Worm (Caenorhabditis elegans) whole organism, L4 larva: ENCODE data around the gene nspe-7.
A peak's percentile ranks its signal among the peaks of the same experiment; 100 is the strongest.

Experiments
- F10B5.3 ChIP-seq: sonication (generic microtip); optimal IDR thresholded peaks from 2 replicates; lab custom pipeline; 2016; ENCODE audit warnings: mild to moderate bottlenecking, missing genetic modification characterization, missing compliant biosample characterization
- Y105C5A.15 ChIP-seq: fragments of 200-800 bp; sonication (Bioruptor generic); IDR thresholded peaks from 2 replicates; pipeline ENCODE4 v1.3.6; 2022; ENCODE audit warnings: missing genetic modification characterization, missing compliant biosample characterization
- Y48G9A.11 ChIP-seq: fragments of 200-800 bp; sonication (Bioruptor generic); IDR thresholded peaks from 2 replicates; pipeline ENCODE4 v1.3.6; 2022; ENCODE audit warnings: missing genetic modification reagents, missing genetic modification characterization, missing compliant biosample characterization
- Y75B8A.6 ChIP-seq: fragments of 200-800 bp; sonication (Bioruptor generic); IDR thresholded peaks from 2 replicates; pipeline ENCODE4 v1.3.6; 2022; ENCODE audit warnings: missing genetic modification reagents, missing genetic modification characterization, missing compliant biosample characterization
- aha-1 ChIP-seq: fragments of 150-350 bp; peaks from one replicate; lab custom pipeline; 2014; ENCODE audit warnings: missing biosample characterization, missing genetic modification characterization
- aly-2 ChIP-seq: sonication (generic microtip); optimal IDR thresholded peaks from 2 replicates; lab custom pipeline; 2018; ENCODE audit warnings: missing biosample characterization, missing genetic modification characterization
- ama-1 ChIP-seq: fragments of 150-350 bp; optimal IDR thresholded peaks from 2 replicates; lab custom pipeline; 2014; ENCODE audit warnings: inconsistent platforms, mixed read lengths
- arid-1 ChIP-seq: fragments of 200-800 bp; sonication (Bioruptor generic); conservative IDR thresholded peaks from 2 replicates; pipeline ENCODE4 v1.3.6; 2022; ENCODE audit warnings: missing genetic modification reagents, missing genetic modification characterization, missing compliant biosample characterization
- cey-2 ChIP-seq: sonication (generic microtip); optimal IDR thresholded peaks from 3 replicates; lab custom pipeline; 2017; ENCODE audit warnings: missing genetic modification characterization, mild to moderate bottlenecking, missing compliant biosample characterization, antibody characterized with exemption, borderline replicate concordance; ENCODE audit not compliant: insufficient read depth
- daf-12 ChIP-seq: fragments of 150-350 bp; optimal IDR thresholded peaks from 2 replicates; lab custom pipeline; 2014; ENCODE audit warnings: missing biosample characterization, missing genetic modification reagents, missing genetic modification characterization
- dmd-6 ChIP-seq: fragments of 200-800 bp; sonication (Bioruptor generic); IDR thresholded peaks from 2 replicates; pipeline ENCODE4 v1.3.6; 2022; ENCODE audit warnings: missing genetic modification reagents, missing genetic modification characterization, missing compliant biosample characterization
- dmd-8 ChIP-seq: fragments of 200-800 bp; sonication (Bioruptor generic); IDR thresholded peaks from 2 replicates; pipeline ENCODE4 v1.3.6; 2022; ENCODE audit warnings: missing genetic modification characterization, missing compliant biosample characterization
- dpl-1 ChIP-seq: fragments of 150-350 bp; optimal IDR thresholded peaks from 2 replicates; lab custom pipeline; 2014; ENCODE audit warnings: missing biosample characterization, missing genetic modification reagents, missing genetic modification characterization
- fkh-10 ChIP-seq: fragments of 150-350 bp; optimal IDR thresholded peaks from 2 replicates; lab custom pipeline; 2014; ENCODE audit warnings: missing biosample characterization, missing genetic modification reagents, missing genetic modification characterization
- hif-1 ChIP-seq, 2 experiments: sonication (generic microtip); optimal IDR thresholded peaks; 2 replicates each; lab custom pipeline; 2016 to 2017; ENCODE audit warnings: missing compliant biosample characterization in 2 of 2, missing genetic modification characterization in 2 of 2, missing genetic modification reagents in 2 of 2, missing genotype in 2 of 2, mild to moderate bottlenecking in 1 of 2
- hlh-11 ChIP-seq: fragments of 200-800 bp; sonication (Bioruptor generic); optimal IDR thresholded peaks from 2 replicates; lab custom pipeline; 2018; ENCODE audit warnings: mild to moderate bottlenecking, missing genetic modification characterization, missing compliant biosample characterization
- hlh-30 ChIP-seq: sonication (generic microtip); optimal IDR thresholded peaks from 2 replicates; lab custom pipeline; 2017; ENCODE audit warnings: antibody characterized with exemption, mild to moderate bottlenecking, missing genetic modification characterization, missing compliant biosample characterization; ENCODE audit not compliant: insufficient read depth
- hmg-1.1 ChIP-seq: fragments of 200-800 bp; sonication (Bioruptor generic); IDR thresholded peaks from 2 replicates; pipeline ENCODE4 v1.3.6; 2022; ENCODE audit warnings: missing genetic modification reagents, missing genetic modification characterization, missing compliant biosample characterization
- lin-38 ChIP-seq: fragments of 200-800 bp; sonication (Bioruptor generic); IDR thresholded peaks from 2 replicates; pipeline ENCODE4 v1.3.6; 2022; ENCODE audit warnings: missing genetic modification reagents, missing genetic modification characterization, missing compliant biosample characterization
- mdt-29 ChIP-seq: fragments of 200-800 bp; sonication (Bioruptor generic); IDR thresholded peaks from 2 replicates; pipeline ENCODE4 v1.3.6; 2022; ENCODE audit warnings: missing genetic modification reagents, missing genetic modification characterization, missing compliant biosample characterization
- nhr-237 ChIP-seq: sonication (generic microtip); optimal IDR thresholded peaks from 2 replicates; lab custom pipeline; 2017; ENCODE audit warnings: missing biosample characterization, missing genetic modification characterization
- nhr-28 ChIP-seq: fragments of 150-350 bp; optimal IDR thresholded peaks from 2 replicates; lab custom pipeline; 2014; ENCODE audit warnings: missing biosample characterization, missing genetic modification characterization
- nhr-6 ChIP-seq: fragments of 150-350 bp; optimal IDR thresholded peaks from 2 replicates; lab custom pipeline; 2014; ENCODE audit warnings: missing biosample characterization, missing genetic modification characterization
- nhr-76 ChIP-seq: fragments of 150-350 bp; optimal IDR thresholded peaks from 2 replicates; lab custom pipeline; 2014; ENCODE audit warnings: missing biosample characterization, missing genetic modification characterization
- nhr-77 ChIP-seq: fragments of 150-350 bp; optimal IDR thresholded peaks from 2 replicates; lab custom pipeline; 2014; ENCODE audit warnings: missing biosample characterization, missing genetic modification characterization
- pqm-1 ChIP-seq: sonication (generic microtip); optimal IDR thresholded peaks from 2 replicates; lab custom pipeline; 2017; ENCODE audit warnings: missing biosample characterization, missing genetic modification characterization
- set-16 ChIP-seq: fragments of 200-800 bp; sonication (Bioruptor generic); IDR thresholded peaks from 2 replicates; pipeline ENCODE4 v1.3.6; 2022; ENCODE audit warnings: missing genetic modification reagents, missing genetic modification characterization, missing compliant biosample characterization
- spr-1 ChIP-seq: sonication (generic microtip); optimal IDR thresholded peaks from 2 replicates; lab custom pipeline; 2016; ENCODE audit warnings: mild to moderate bottlenecking, missing genetic modification characterization, missing compliant biosample characterization
- unc-39 ChIP-seq: sonication (generic microtip); optimal IDR thresholded peaks from 2 replicates; lab custom pipeline; 2017; ENCODE audit warnings: missing biosample characterization, missing genetic modification characterization
- unc-62 ChIP-seq, 3 experiments: fragments of 150-350 bp in 1 of 3; sonication (generic microtip); optimal IDR thresholded peaks in 2 of 3; peaks in 1 of 3; 1 replicate in 1 of 3; 2 replicates in 2 of 3; lab custom pipeline; 2014 to 2017; ENCODE audit warnings: missing biosample characterization in 3 of 3, missing genetic modification characterization in 3 of 3, missing genetic modification reagents in 3 of 3, missing genotype in 1 of 3
- vab-7 ChIP-seq: fragments of 200-800 bp; sonication (Bioruptor generic); IDR thresholded peaks from 2 replicates; pipeline ENCODE4 v1.3.6; 2022; ENCODE audit warnings: missing genetic modification reagents, missing genetic modification characterization, missing compliant biosample characterization

nspe-7 gene

ce11 chrII:12626887-12627286, at the start of gene nspe-7:
Gene nspe-7, plus strand, starts transcription at chrII:12627187.
- no peak for TF ChIP-seq nhr-237
- TF ChIP-seq Y48G9A.11 (GFP tag; lab: Robert Waterston, UW) = no peak
- TF ChIP-seq fkh-10 (GFP tag; lab: Kevin White, UChicago) = no peak
- TF ChIP-seq dmd-8 = no peak
- no peak for TF ChIP-seq daf-12 (tag; lab: Kevin White, UChicago)
- TF ChIP-seq set-16 (GFP tag; lab: Robert Waterston, UW) = no peak
- TF ChIP-seq spr-1 = no peak
- no peak for TF ChIP-seq unc-39
- TF ChIP-seq Y75B8A.6 (GFP tag; lab: Robert Waterston, UW) = no peak
- TF ChIP-seq nhr-6 (tag; lab: Kevin White, UChicago) = no peak
- no peak for TF ChIP-seq nhr-76 (tag; lab: Kevin White, UChicago)

- TF ChIP-seq arid-1 (GFP tag; lab: Robert Waterston, UW) (no peak), nhr-28 (tag; lab: Kevin White, UChicago) (peak; percentile 55), nhr-77 (peak; percentile 61), pqm-1 (tag; lab: Kevin White, UChicago) (peak; percentile 40), dpl-1 (GFP tag; lab: Kevin White, UChicago) (no peak), dmd-6 (GFP tag; lab: Robert Waterston, UW) (peak; percentile 48; the same call in 1 of the 2 replicates), F10B5.3 (tag; lab: Kevin White, UChicago) (no peak), aha-1 (tag; lab: Kevin White, UChicago) (no peak), mdt-29 (GFP tag; lab: Robert Waterston, UW) (no peak), hlh-11 (tag; lab: Kevin White, UChicago) (peak; percentile 41)
Measured at ce11 chrII:12577754-12578153, 49.2 kb upstream of the nspe-7 start, which contains the start of gene clec-8. Gene clec-8, minus strand, starts transcription at chrII:12578061.

- peak; percentile 75 for TF ChIP-seq pqm-1 (tag; lab: Kevin White, UChicago)
- no peak for TF ChIP-seq ama-1 (lab: Kevin White, UChicago)
- peak; percentile 63 for TF ChIP-seq nhr-6 (tag; lab: Kevin White, UChicago)
- no peak for TF ChIP-seq hmg-1.1
- peak; percentile 43 for TF ChIP-seq dmd-6 (GFP tag; lab: Robert Waterston, UW)
- TF ChIP-seq unc-62 (GFP tag; optimal IDR thresholded peaks at IDR 0.05 in 1 of 2; lab: Kevin White, UChicago) = peak in 1 of 2 experiments; percentile 47
- TF ChIP-seq unc-62 (tag; optimal IDR thresholded peaks at IDR 0.05; lab: Kevin White, UChicago) = no peak
- TF ChIP-seq, all 104 proteins: peak for 4
Measured at ce11 chrII:12580952-12581351, 46.0 kb upstream of the nspe-7 start, which contains the start of gene clec-4. Gene clec-4, minus strand, starts transcription at chrII:12581113.

- peak; percentile 80 for TF ChIP-seq aha-1 (tag; lab: Kevin White, UChicago)
- TF ChIP-seq hlh-30 (tag; lab: Kevin White, UChicago) = peak; percentile 64
- peak; percentile 39 for TF ChIP-seq dpl-1 (GFP tag; lab: Kevin White, UChicago)
- TF ChIP-seq vab-7 = no peak
- no peak for TF ChIP-seq dmd-8
- peak in 1 of 2 experiments; percentile 47 for TF ChIP-seq hif-1 (tag; optimal IDR thresholded peaks at IDR 0.05; lab: Kevin White, UChicago)
- TF ChIP-seq aly-2 (tag; lab: Kevin White, UChicago) = no peak
- no peak; the same call in 1 of the 2 replicates for TF ChIP-seq lin-38
Measured at ce11 chrII:12603667-12604621, 23.0 kb upstream of the nspe-7 start, which contains the start of the genes ceh-100 and lips-15. Gene ceh-100, minus strand, starts transcription at chrII:12603680. Gene lips-15, plus strand, starts transcription at chrII:12604386.

- TF ChIP-seq Y105C5A.15 (GFP tag; lab: Robert Waterston, UW) (0 out of 2 replicates have a peak, but pooled peaks have one; percentile 19), cey-2 (tag; lab: Kevin White, UChicago) (no peak), unc-62 (GFP tag; optimal IDR thresholded peaks at IDR 0.05 in 1 of 2; lab: Kevin White, UChicago) (peak in 1 of 2 experiments; percentile 96), unc-62 (tag; optimal IDR thresholded peaks at IDR 0.05; lab: Kevin White, UChicago) (no peak)
- TF ChIP-seq, all 104 proteins: peak for 2
Measured at ce11 chrII:12606108-12606507, 20.9 kb upstream of the nspe-7 start.
